Fruit fly (Drosophila melanogaster) whole organism, wandering third instar larva: ENCODE data around the gene eIF3d1.
A peak's percentile ranks its signal among the peaks of the same experiment; 100 is the strongest.

ENCODE experiments used
- Abd-B ChIP-seq: fragments of >200 bp; optimal IDR thresholded peaks from 2 replicates; lab custom pipeline; 2017; ENCODE audit warnings: missing biosample characterization, missing genetic modification characterization
- CG32264 ChIP-seq: fragments of 200-800 bp; sonication (Bioruptor generic); optimal IDR thresholded peaks from 2 replicates; lab custom pipeline; 2016; ENCODE audit warnings: missing biosample characterization, missing genetic modification characterization
- CG9705 ChIP-seq: fragments of 200-800 bp; sonication (Bioruptor generic); optimal IDR thresholded peaks from 2 replicates; lab custom pipeline; 2018; ENCODE audit warnings: missing biosample characterization, mild to moderate bottlenecking, missing genetic modification characterization
- CrebA ChIP-seq: fragments of 200-800 bp; sonication (Bioruptor generic); optimal IDR thresholded peaks from 2 replicates; lab custom pipeline; 2016; ENCODE audit warnings: missing biosample characterization, mild to moderate bottlenecking, missing genetic modification characterization, borderline replicate concordance
- Dfd ChIP-seq: fragments of >200 bp; optimal IDR thresholded peaks from 2 replicates; lab custom pipeline; 2017; ENCODE audit warnings: missing biosample characterization, missing genetic modification characterization
- Dif ChIP-seq: fragments of 200-275, 200-300 bp; sonication (Bioruptor generic); optimal IDR thresholded peaks from 2 replicates; lab custom pipeline; 2018; ENCODE audit warnings: missing biosample characterization, missing genetic modification characterization; ENCODE audit not compliant: partially characterized antibody
- GATAd ChIP-seq: sonication (Bioruptor generic); optimal IDR thresholded peaks from 2 replicates; lab custom pipeline; 2016; ENCODE audit warnings: missing biosample characterization, missing genetic modification characterization
- HLH106 ChIP-seq: fragments of 200-800 bp; optimal IDR thresholded peaks from 3 replicates; lab custom pipeline; 2019; ENCODE audit warnings: missing biosample characterization, mild to moderate bottlenecking, missing genetic modification characterization, moderate library complexity
- Hnf4 ChIP-seq: fragments of 200-800 bp; sonication (Bioruptor generic); optimal IDR thresholded peaks from 2 replicates; lab custom pipeline; 2016; ENCODE audit warnings: missing biosample characterization, mild to moderate bottlenecking, missing genetic modification characterization
- Hr78 ChIP-seq: fragments of >200 bp; optimal IDR thresholded peaks from 2 replicates; lab custom pipeline; 2017; ENCODE audit warnings: missing biosample characterization, missing genetic modification characterization
- Hr83 ChIP-seq: fragments of 200-300 bp; sonication (Bioruptor generic); optimal IDR thresholded peaks from 2 replicates; lab custom pipeline; 2016; ENCODE audit warnings: missing biosample characterization, mild to moderate bottlenecking, missing genetic modification characterization, moderate library complexity; ENCODE audit not compliant: poor library complexity, severe bottlenecking
- Jra ChIP-seq: sonication (Bioruptor generic); optimal IDR thresholded peaks from 2 replicates; lab custom pipeline; 2016; ENCODE audit warnings: missing biosample characterization, missing genetic modification characterization
- Mio ChIP-seq: sonication (Bioruptor generic); optimal IDR thresholded peaks from 2 replicates; lab custom pipeline; 2016; ENCODE audit warnings: missing biosample characterization, missing genetic modification characterization
- Myc ChIP-seq: fragments of >200 bp; optimal IDR thresholded peaks from 2 replicates; lab custom pipeline; 2017
- N ChIP-seq: fragments of >200 bp; optimal IDR thresholded peaks from 2 replicates; lab custom pipeline; 2018; ENCODE audit warnings: missing biosample characterization, missing external identifiers, missing genetic modification characterization
- OdsH ChIP-seq: fragments of 200-800 bp; sonication (Bioruptor generic); optimal IDR thresholded peaks from 2 replicates; lab custom pipeline; 2016; ENCODE audit warnings: missing biosample characterization, mild to moderate bottlenecking, missing genetic modification characterization
- Rel ChIP-seq, 2 experiments: fragments of 200-800 bp; sonication (Bioruptor generic) in 1 of 2; optimal IDR thresholded peaks; 2 replicates in 1 of 2; 3 replicates in 1 of 2; lab custom pipeline; 2016 to 2019; ENCODE audit warnings: mild to moderate bottlenecking in 2 of 2, missing biosample characterization in 2 of 2, missing genetic modification characterization in 2 of 2, moderate library complexity in 1 of 2
- Sp1 ChIP-seq: fragments of 200-800 bp; sonication (Bioruptor generic); optimal IDR thresholded peaks from 3 replicates; lab custom pipeline; 2019; ENCODE audit warnings: missing biosample characterization, mild to moderate bottlenecking, missing genetic modification characterization, moderate library complexity
- Vsx2 ChIP-seq: fragments of 200-300, 225-300 bp; sonication (Bioruptor generic); optimal IDR thresholded peaks from 2 replicates; lab custom pipeline; 2018; ENCODE audit warnings: missing biosample characterization, missing genetic modification characterization; ENCODE audit not compliant: partially characterized antibody
- br ChIP-seq: fragments of 200-800 bp; sonication (Bioruptor generic); optimal IDR thresholded peaks from 2 replicates; lab custom pipeline; 2016; ENCODE audit warnings: missing biosample characterization, missing genetic modification characterization
- brk ChIP-seq: fragments of 200-800 bp; sonication (Bioruptor generic); optimal IDR thresholded peaks from 2 replicates; lab custom pipeline; 2016; ENCODE audit warnings: missing biosample characterization, mild to moderate bottlenecking, missing genetic modification characterization
- dl ChIP-seq, 2 experiments: fragments of 175-275, 200-275 bp in 1 of 2; fragments of 200-275 bp in 1 of 2; sonication (Bioruptor generic); optimal IDR thresholded peaks; lab custom pipeline; 2018; ENCODE audit warnings: mild to moderate bottlenecking in 2 of 2, missing biosample characterization in 2 of 2, missing genetic modification characterization in 2 of 2, moderate library complexity in 2 of 2; ENCODE audit not compliant: partially characterized antibody in 2 of 2, insufficient read depth in 1 of 2
- dmrt93B ChIP-seq: fragments of 200-800 bp; sonication (Bioruptor generic); optimal IDR thresholded peaks from 2 replicates; lab custom pipeline; 2018; ENCODE audit warnings: missing biosample characterization, mild to moderate bottlenecking, missing genetic modification characterization
- dsf ChIP-seq: sonication (Bioruptor generic); optimal IDR thresholded peaks from 2 replicates; lab custom pipeline; 2016; ENCODE audit warnings: missing biosample characterization, missing genetic modification characterization, borderline replicate concordance
- ey ChIP-seq: fragments of 200-800 bp; sonication (Bioruptor generic); optimal IDR thresholded peaks from 2 replicates; lab custom pipeline; 2016; ENCODE audit warnings: missing biosample characterization, missing genetic modification characterization
- foxo ChIP-seq, 2 experiments: fragments of 200-800 bp; sonication (Bioruptor generic); optimal IDR thresholded peaks; 2 replicates in 1 of 2; 3 replicates in 1 of 2; lab custom pipeline; 2016 to 2017; ENCODE audit warnings: missing biosample characterization in 2 of 2, missing genetic modification characterization in 2 of 2
- fru ChIP-seq: fragments of 200-800 bp; sonication (Bioruptor generic); optimal IDR thresholded peaks from 3 replicates; lab custom pipeline; 2016; ENCODE audit warnings: missing biosample characterization, mild to moderate bottlenecking, missing genetic modification characterization
- h ChIP-seq: fragments of 200-800 bp; sonication (Bioruptor generic); optimal IDR thresholded peaks from 3 replicates; lab custom pipeline; 2016; ENCODE audit warnings: missing biosample characterization, mild to moderate bottlenecking, missing genetic modification characterization
- jim ChIP-seq: fragments of 175-275, 200-325 bp; sonication (Bioruptor generic); optimal IDR thresholded peaks from 2 replicates; lab custom pipeline; 2016; ENCODE audit warnings: missing biosample characterization, mild to moderate bottlenecking, missing genetic modification characterization
- lola ChIP-seq: fragments of >200 bp; optimal IDR thresholded peaks from 2 replicates; lab custom pipeline; 2017; ENCODE audit warnings: missing biosample characterization, missing genetic modification characterization
- pan ChIP-seq: fragments of >200 bp; optimal IDR thresholded peaks from 2 replicates; lab custom pipeline; 2017
- psq ChIP-seq: fragments of 200-800 bp; sonication (Bioruptor generic); optimal IDR thresholded peaks from 3 replicates; lab custom pipeline; 2017; ENCODE audit warnings: missing biosample characterization, mild to moderate bottlenecking, missing genetic modification characterization, moderate library complexity
- rgr ChIP-seq: fragments of 200-800 bp; sonication (Bioruptor generic); optimal IDR thresholded peaks from 3 replicates; lab custom pipeline; 2016; ENCODE audit warnings: missing biosample characterization, mild to moderate bottlenecking, missing genetic modification characterization
- sage ChIP-seq: fragments of 200-800 bp; sonication (Bioruptor generic); optimal IDR thresholded peaks from 2 replicates; lab custom pipeline; 2016; ENCODE audit warnings: missing biosample characterization, mild to moderate bottlenecking, missing genetic modification characterization
- sv ChIP-seq: fragments of 200-800 bp; sonication (Bioruptor generic); optimal IDR thresholded peaks from 3 replicates; lab custom pipeline; 2016; ENCODE audit warnings: missing biosample characterization, missing genetic modification characterization
- tai ChIP-seq: sonication (Bioruptor generic); optimal IDR thresholded peaks from 2 replicates; lab custom pipeline; 2016; ENCODE audit warnings: missing biosample characterization, missing genetic modification characterization
- usp ChIP-seq: fragments of >200 bp; optimal IDR thresholded peaks from 2 replicates; lab custom pipeline; 2017; ENCODE audit warnings: missing biosample characterization, missing genetic modification characterization
- woc ChIP-seq: sonication (Bioruptor generic); optimal IDR thresholded peaks from 2 replicates; lab custom pipeline; 2016; ENCODE audit warnings: missing biosample characterization, mild to moderate bottlenecking, missing genetic modification characterization

eIF3d1 gene

dm6 chr3R:23729066-23729465 lies 49.2 kb downstream of the eIF3d1 start:
- TF ChIP-seq rgr = peak; percentile 15
- no peak for TF ChIP-seq Myc
- peak; percentile 24 for TF ChIP-seq Hr83 (GFP tag; lab: Kevin White, UChicago)
- TF ChIP-seq Hr78 (GFP tag; lab: Kevin White, UChicago) = no peak
- no peak for TF ChIP-seq fru (GFP tag; lab: Kevin White, UChicago)

- TF ChIP-seq GATAd (GFP tag; lab: Kevin White, UChicago) (no peak), Rel (GFP tag; optimal IDR thresholded peaks at IDR 0.05; lab: Kevin White, UChicago) (no peak), Rel (tag; optimal IDR thresholded peaks at IDR 0.05; lab: Kevin White, UChicago) (peak; percentile 5), pan (no peak), dmrt93B (GFP tag; lab: Kevin White, UChicago) (no peak), woc (GFP tag; lab: Kevin White, UChicago) (no peak), ey (GFP tag; lab: Kevin White, UChicago) (no peak), Dif (peak; percentile 40), jim (no peak), Jra (GFP tag; lab: Kevin White, UChicago) (no peak), usp (GFP tag; lab: Kevin White, UChicago) (no peak), CG9705 (no peak), br (peak; percentile 14), fru (GFP tag; lab: Kevin White, UChicago) (peak; percentile 14), Hr78 (GFP tag; lab: Kevin White, UChicago) (no peak), Hr83 (GFP tag; lab: Kevin White, UChicago) (no peak), Vsx2 (GFP tag; lab: Kevin White, UChicago) (no peak), psq (no peak), Myc (no peak), OdsH (GFP tag; lab: Kevin White, UChicago) (no peak), sage (no peak), dl (GFP tag; optimal IDR thresholded peaks at IDR 0.05; lab: Kevin White, UChicago; ENCODE audit: insufficient read depth in 1 of 2, partially characterized antibody in 2 of 2) (no peak), lola (GFP tag; lab: Kevin White, UChicago) (no peak), rgr (no peak), Dfd (GFP tag; lab: Kevin White, UChicago) (no peak), tai (GFP tag; lab: Kevin White, UChicago) (no peak), dsf (GFP tag; lab: Kevin White, UChicago) (no peak), N (GFP tag; lab: Kevin White, UChicago) (no peak), Mio (GFP tag; lab: Kevin White, UChicago) (no peak), sv (no peak), CrebA (no peak), h (GFP tag; lab: Kevin White, UChicago) (peak; percentile 40), Abd-B (GFP tag; lab: Kevin White, UChicago) (no peak), brk (GFP tag; lab: Kevin White, UChicago) (peak; percentile 52), foxo (GFP tag; optimal IDR thresholded peaks at IDR 0.05; lab: Kevin White, UChicago) (peak in 1 of 2 experiments; percentile 15), CG32264 (GFP tag; lab: Kevin White, UChicago) (no peak), HLH106 (tag; lab: Kevin White, UChicago) (peak; percentile 8), Hnf4 (GFP tag; lab: Kevin White, UChicago) (peak; percentile 2), Sp1 (peak; percentile 9)
Measured at dm6 chr3R:23729632-23730471, 50.0 kb downstream of the eIF3d1 start.

- TF ChIP-seq jim (no peak), Rel (GFP tag; optimal IDR thresholded peaks at IDR 0.05; lab: Kevin White, UChicago) (no peak), Rel (tag; optimal IDR thresholded peaks at IDR 0.05; lab: Kevin White, UChicago) (peak; percentile 97)
Measured at dm6 chr3R:23730472-23730801, 50.6 kb downstream of the eIF3d1 start.
